Worm (Caenorhabditis elegans) whole organism, L4 larva: ENCODE measurements around the gene inpp-4B.
A peak's percentile ranks its signal among the peaks of the same experiment; 100 is the strongest.

ENCODE experiments used
- D1046.2 ChIP-seq: fragments of 200-800 bp; sonication (Bioruptor generic); IDR thresholded peaks from 2 replicates; pipeline ENCODE4 v1.3.6; 2022; ENCODE audit warnings: missing genetic modification characterization, missing compliant biosample characterization
- F37D6.2 ChIP-seq: sonication (generic microtip); optimal IDR thresholded peaks from 2 replicates; lab custom pipeline; 2016; ENCODE audit warnings: mild to moderate bottlenecking, missing genetic modification characterization, missing compliant biosample characterization
- F44E2.7 ChIP-seq: fragments of 200-800 bp; sonication (Bioruptor generic); IDR thresholded peaks from 2 replicates; pipeline ENCODE4 v2.1.2; 2022; ENCODE audit warnings: missing genetic modification characterization, missing compliant biosample characterization
- R02D3.7 ChIP-seq: fragments of 150-350 bp; sonication (generic microtip); optimal IDR thresholded peaks from 3 replicates; lab custom pipeline; 2014; ENCODE audit warnings: missing biosample characterization, missing genetic modification characterization
- T20F7.1 ChIP-seq: fragments of 200-800 bp; sonication (Bioruptor generic); optimal IDR thresholded peaks from 2 replicates; lab custom pipeline; 2018; ENCODE audit warnings: mild to moderate bottlenecking, missing genetic modification characterization, missing compliant biosample characterization
- Y5F2A.4 ChIP-seq: fragments of 200-800 bp; sonication (Bioruptor generic); optimal IDR thresholded peaks from 2 replicates; lab custom pipeline; 2018; ENCODE audit warnings: mild to moderate bottlenecking, missing genetic modification characterization, missing compliant biosample characterization
- ZK337.2 ChIP-seq: fragments of 200-800 bp; sonication (Bioruptor generic); IDR thresholded peaks from 2 replicates; pipeline ENCODE4 v1.3.6; 2022; ENCODE audit warnings: missing genetic modification reagents, missing genetic modification characterization, missing compliant biosample characterization
- aha-1 ChIP-seq: fragments of 150-350 bp; peaks from one replicate; lab custom pipeline; 2014; ENCODE audit warnings: missing biosample characterization, missing genetic modification characterization
- ceh-62 ChIP-seq: sonication (generic microtip); optimal IDR thresholded peaks from 2 replicates; lab custom pipeline; 2017; ENCODE audit warnings: missing biosample characterization, missing genetic modification characterization
- ceh-82 ChIP-seq: sonication (generic microtip); optimal IDR thresholded peaks from 2 replicates; lab custom pipeline; 2017; ENCODE audit warnings: missing biosample characterization, missing genetic modification characterization
- ces-1 ChIP-seq: fragments of 150-350 bp; sonication (generic microtip); optimal IDR thresholded peaks from 4 replicates; lab custom pipeline; 2014; ENCODE audit warnings: missing biosample characterization, missing genetic modification reagents, missing genetic modification characterization
- cey-2 ChIP-seq: sonication (generic microtip); optimal IDR thresholded peaks from 3 replicates; lab custom pipeline; 2017; ENCODE audit warnings: missing genetic modification characterization, mild to moderate bottlenecking, missing compliant biosample characterization, antibody characterized with exemption, borderline replicate concordance; ENCODE audit not compliant: insufficient read depth
- dmd-6 ChIP-seq: fragments of 200-800 bp; sonication (Bioruptor generic); IDR thresholded peaks from 2 replicates; pipeline ENCODE4 v1.3.6; 2022; ENCODE audit warnings: missing genetic modification reagents, missing genetic modification characterization, missing compliant biosample characterization
- dmd-9 ChIP-seq: fragments of 200-800 bp; sonication (Bioruptor generic); IDR thresholded peaks from 2 replicates; pipeline ENCODE4 v1.3.6; 2022; ENCODE audit warnings: missing genetic modification reagents, missing genetic modification characterization, missing compliant biosample characterization
- duxl-1 ChIP-seq: sonication (generic microtip); optimal IDR thresholded peaks from 2 replicates; lab custom pipeline; 2016; ENCODE audit warnings: mild to moderate bottlenecking, missing genetic modification characterization, moderate library complexity, missing compliant biosample characterization; ENCODE audit not compliant: poor library complexity
- dve-1 ChIP-seq: sonication (generic microtip); optimal IDR thresholded peaks from 2 replicates; lab custom pipeline; 2017; ENCODE audit warnings: antibody characterized with exemption, mild to moderate bottlenecking, missing genetic modification characterization, missing compliant biosample characterization; ENCODE audit not compliant: insufficient read depth
- fkh-10 ChIP-seq: fragments of 150-350 bp; optimal IDR thresholded peaks from 2 replicates; lab custom pipeline; 2014; ENCODE audit warnings: missing biosample characterization, missing genetic modification reagents, missing genetic modification characterization
- fos-1 ChIP-seq: fragments of 150-350 bp; optimal IDR thresholded peaks from 2 replicates; lab custom pipeline; 2014; ENCODE audit warnings: missing biosample characterization, missing genetic modification characterization
- gei-8 ChIP-seq: fragments of 200-800 bp; sonication (Bioruptor generic); optimal IDR thresholded peaks from 2 replicates; lab custom pipeline; 2018; ENCODE audit warnings: mild to moderate bottlenecking, missing genetic modification characterization, missing compliant biosample characterization
- hlh-11 ChIP-seq: fragments of 200-800 bp; sonication (Bioruptor generic); optimal IDR thresholded peaks from 2 replicates; lab custom pipeline; 2018; ENCODE audit warnings: mild to moderate bottlenecking, missing genetic modification characterization, missing compliant biosample characterization
- hlh-30 ChIP-seq: sonication (generic microtip); optimal IDR thresholded peaks from 2 replicates; lab custom pipeline; 2017; ENCODE audit warnings: antibody characterized with exemption, mild to moderate bottlenecking, missing genetic modification characterization, missing compliant biosample characterization; ENCODE audit not compliant: insufficient read depth
- jun-1 ChIP-seq: fragments of 150-350 bp; optimal IDR thresholded peaks from 2 replicates; lab custom pipeline; 2014; ENCODE audit warnings: missing biosample characterization, missing genetic modification reagents, missing genetic modification characterization
- lim-7 ChIP-seq: fragments of 200-800 bp; sonication (Bioruptor generic); IDR thresholded peaks from 2 replicates; pipeline ENCODE4 v1.3.6; 2022; ENCODE audit warnings: missing genetic modification characterization, missing compliant biosample characterization
- lin-15B ChIP-seq: fragments of 150-350 bp; sonication (generic microtip); optimal IDR thresholded peaks from 3 replicates; lab custom pipeline; 2014; ENCODE audit warnings: missing biosample characterization, missing genetic modification characterization
- lir-3 ChIP-seq: sonication (generic microtip); optimal IDR thresholded peaks from 2 replicates; lab custom pipeline; 2016; ENCODE audit warnings: mild to moderate bottlenecking, missing genetic modification characterization, missing compliant biosample characterization
- lsy-2 ChIP-seq, 2 experiments: fragments of 150-350 bp in 1 of 2; sonication (generic microtip) in 1 of 2; optimal IDR thresholded peaks; 2 replicates each; lab custom pipeline; 2014 to 2017; ENCODE audit warnings: missing biosample characterization in 2 of 2, missing genetic modification characterization in 2 of 2
- mes-2 ChIP-seq: sonication (generic microtip); optimal IDR thresholded peaks from 2 replicates; lab custom pipeline; 2016; ENCODE audit warnings: missing genotype, mild to moderate bottlenecking, missing genetic modification characterization, missing compliant biosample characterization; ENCODE audit not compliant: poor library complexity, severe bottlenecking
- mxl-2 ChIP-seq: fragments of 200-800 bp; sonication (Bioruptor generic); conservative IDR thresholded peaks from 2 replicates; pipeline ENCODE4 v1.3.6; 2022; ENCODE audit warnings: missing genetic modification reagents, missing genetic modification characterization, missing compliant biosample characterization
- nhr-11 ChIP-seq: fragments of 150-350 bp; optimal IDR thresholded peaks from 2 replicates; lab custom pipeline; 2014; ENCODE audit warnings: missing biosample characterization, missing genetic modification characterization
- nhr-111 ChIP-seq: fragments of 200-800 bp; sonication (Bioruptor generic); optimal IDR thresholded peaks from 2 replicates; lab custom pipeline; 2018; ENCODE audit warnings: mild to moderate bottlenecking, missing genetic modification characterization, missing compliant biosample characterization
- nhr-237 ChIP-seq: sonication (generic microtip); optimal IDR thresholded peaks from 2 replicates; lab custom pipeline; 2017; ENCODE audit warnings: missing biosample characterization, missing genetic modification characterization
- nhr-76 ChIP-seq: fragments of 150-350 bp; optimal IDR thresholded peaks from 2 replicates; lab custom pipeline; 2014; ENCODE audit warnings: missing biosample characterization, missing genetic modification characterization
- nhr-77 ChIP-seq: fragments of 150-350 bp; optimal IDR thresholded peaks from 2 replicates; lab custom pipeline; 2014; ENCODE audit warnings: missing biosample characterization, missing genetic modification characterization
- pqm-1 ChIP-seq: sonication (generic microtip); optimal IDR thresholded peaks from 2 replicates; lab custom pipeline; 2017; ENCODE audit warnings: missing biosample characterization, missing genetic modification characterization
- rbr-2 ChIP-seq: sonication (generic microtip); optimal IDR thresholded peaks from 2 replicates; lab custom pipeline; 2016; ENCODE audit warnings: missing genotype, missing genetic modification characterization, missing compliant biosample characterization
- sdz-12 ChIP-seq: fragments of 200-800 bp; sonication (Bioruptor generic); optimal IDR thresholded peaks from 2 replicates; lab custom pipeline; 2018; ENCODE audit warnings: mild to moderate bottlenecking, missing genetic modification characterization, missing compliant biosample characterization
- skn-1 ChIP-seq: fragments of 150-350 bp; optimal IDR thresholded peaks from 2 replicates; lab custom pipeline; 2014; ENCODE audit warnings: missing biosample characterization, missing genetic modification characterization
- snpc-4 ChIP-seq: fragments of 150-350 bp; optimal IDR thresholded peaks from 2 replicates; lab custom pipeline; 2014; ENCODE audit warnings: missing biosample characterization, missing genetic modification characterization
- tag-97 ChIP-seq: fragments of 200-800 bp; sonication (Bioruptor generic); IDR thresholded peaks from 2 replicates; pipeline ENCODE4 v1.3.6; 2022; ENCODE audit warnings: missing genetic modification characterization, missing compliant biosample characterization
- tra-1 ChIP-seq: fragments of 200-800 bp; sonication (Bioruptor generic); IDR thresholded peaks from 2 replicates; pipeline ENCODE4 v1.3.6; 2022; ENCODE audit warnings: missing genetic modification reagents, missing genetic modification characterization, missing compliant biosample characterization
- unc-62 ChIP-seq, 3 experiments: fragments of 150-350 bp in 1 of 3; sonication (generic microtip); optimal IDR thresholded peaks in 2 of 3; peaks in 1 of 3; 1 replicate in 1 of 3; 2 replicates in 2 of 3; lab custom pipeline; 2014 to 2017; ENCODE audit warnings: missing biosample characterization in 3 of 3, missing genetic modification characterization in 3 of 3, missing genetic modification reagents in 3 of 3, missing genotype in 1 of 3
- zag-1 ChIP-seq: fragments of 150-350 bp; optimal IDR thresholded peaks from 2 replicates; lab custom pipeline; 2014; ENCODE audit warnings: missing biosample characterization, missing genetic modification characterization
- ztf-11 ChIP-seq: fragments of 150-350 bp; optimal IDR thresholded peaks from 2 replicates; lab custom pipeline; 2014; ENCODE audit warnings: missing biosample characterization, missing genetic modification characterization
- ztf-7 ChIP-seq: fragments of 150-350 bp; optimal IDR thresholded peaks from 2 replicates; lab custom pipeline; 2014; ENCODE audit warnings: missing biosample characterization, missing genetic modification characterization

Gene inpp-4B

ce11 chrIII:10284214-10284613 lies 17.5 kb upstream of the inpp-4B start (continued):
- TF ChIP-seq rbr-2 (tag; lab: Kevin White, UChicago) (peak; percentile 85), dve-1 (tag; lab: Kevin White, UChicago) (no peak), lsy-2 (tag; optimal IDR thresholded peaks at IDR 0.05; lab: Kevin White, UChicago) (peak; percentile 46 to 58), D1046.2 (GFP tag; lab: Robert Waterston, UW) (0 out of 2 replicates have a peak, but pooled peaks have one; percentile 72), fkh-10 (GFP tag; lab: Kevin White, UChicago) (peak; percentile 61), nhr-76 (tag; lab: Kevin White, UChicago) (no peak), dmd-6 (GFP tag; lab: Robert Waterston, UW) (peak; percentile 55), cey-2 (tag; lab: Kevin White, UChicago) (no peak), snpc-4 (no peak), mes-2 (tag; lab: Kevin White, UChicago) (peak; percentile 9), unc-62 (GFP tag; optimal IDR thresholded peaks at IDR 0.05 in 1 of 2; lab: Kevin White, UChicago) (peak in 1 of 2 experiments; percentile 82), unc-62 (tag; optimal IDR thresholded peaks at IDR 0.05; lab: Kevin White, UChicago) (no peak), tra-1 (GFP tag; lab: Robert Waterston, UW) (0 out of 2 replicates have a peak, but pooled peaks have one; percentile 35), hlh-30 (tag; lab: Kevin White, UChicago) (peak; percentile 65), F37D6.2 (tag; lab: Kevin White, UChicago) (peak; percentile 68), jun-1 (tag; lab: Kevin White, UChicago) (no peak)

- TF ChIP-seq zag-1 (tag; lab: Kevin White, UChicago) (no peak), nhr-77 (tag; lab: Kevin White, UChicago) (no peak), duxl-1 (tag; lab: Kevin White, UChicago) (no peak), rbr-2 (tag; lab: Kevin White, UChicago) (no peak), gei-8 (GFP tag; lab: Kevin White, UChicago) (no peak), dmd-9 (no peak), ceh-62 (tag; lab: Kevin White, UChicago) (no peak), pqm-1 (tag; lab: Kevin White, UChicago) (no peak)
- TF ChIP-seq, all 104 proteins: peak for 0
Measured at ce11 chrIII:10278826-10279225, 12.1 kb upstream of the inpp-4B start, which contains the start of gene pad-2. Gene pad-2 (plus strand): TSS chrIII:10279126.

DNA sequence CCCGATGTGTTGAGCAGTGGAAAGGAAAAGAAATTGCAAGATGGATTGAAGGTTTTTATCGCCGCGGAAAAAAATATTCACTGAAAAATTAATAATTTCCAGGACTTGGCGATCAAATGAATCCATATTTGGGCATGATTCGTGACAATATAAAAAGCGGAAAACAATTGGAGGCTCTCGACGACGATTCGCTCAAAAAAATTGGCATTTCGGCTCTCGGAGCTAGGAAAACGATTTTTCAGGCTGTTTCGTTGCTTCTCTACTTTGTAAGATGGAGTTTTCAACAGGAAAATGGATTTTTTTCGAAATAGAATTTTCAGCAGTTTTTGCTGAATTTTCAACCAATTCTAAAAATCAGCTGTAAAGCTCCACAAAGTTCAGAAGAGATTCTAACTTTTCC lies 5.1 kb upstream of the inpp-4B start:
- TF ChIP-seq aha-1 (tag; lab: Kevin White, UChicago) (peak; percentile 84), R02D3.7 (no peak), unc-62 (GFP tag; optimal IDR thresholded peaks at IDR 0.05 in 1 of 2; lab: Kevin White, UChicago) (peak in 1 of 2 experiments; percentile 55), unc-62 (tag; optimal IDR thresholded peaks at IDR 0.05; lab: Kevin White, UChicago) (no peak)

ce11 chrIII:10270778-10271307 lies 4.2 kb upstream of the inpp-4B start, which contains the start of gene cnk-1:
Gene cnk-1 (plus strand): TSS chrIII:10271257.
- peak; percentile 100 for TF ChIP-seq dmd-9
- peak; percentile 99 for TF ChIP-seq ZK337.2 (GFP tag; lab: Robert Waterston, UW)
- TF ChIP-seq nhr-111 (GFP tag; lab: Kevin White, UChicago) = no peak
- no peak for TF ChIP-seq F44E2.7 (GFP tag; lab: Robert Waterston, UW)
- no peak for TF ChIP-seq fos-1
- no peak for TF ChIP-seq jun-1 (tag; lab: Kevin White, UChicago)
- TF ChIP-seq lin-15B (tag; lab: Kevin White, UChicago) = peak; percentile 15
- peak; percentile 1 for TF ChIP-seq nhr-11
- TF ChIP-seq ztf-7 (tag; lab: Kevin White, UChicago) = no peak
- peak; percentile 74 for TF ChIP-seq sdz-12 (GFP tag; lab: Kevin White, UChicago)
- no peak for TF ChIP-seq ztf-11 (tag; lab: Kevin White, UChicago)
- peak; percentile 98 for TF ChIP-seq tag-97
- TF ChIP-seq nhr-237 (tag; lab: Kevin White, UChicago) = no peak
- peak; percentile 88 for TF ChIP-seq mxl-2 (GFP tag; lab: Robert Waterston, UW)
- no peak; the same call in 1 of the 2 replicates for TF ChIP-seq lim-7 (GFP tag; lab: Robert Waterston, UW)
- TF ChIP-seq T20F7.1 (GFP tag; lab: Kevin White, UChicago) = no peak
- no peak for TF ChIP-seq Y5F2A.4
- TF ChIP-seq hlh-11 (tag; lab: Kevin White, UChicago) = peak; percentile 69
- TF ChIP-seq skn-1 = no peak
- no peak for TF ChIP-seq lir-3
- no peak for TF ChIP-seq ces-1
- no peak for TF ChIP-seq zag-1 (tag; lab: Kevin White, UChicago)
- TF ChIP-seq snpc-4 = no peak
- TF ChIP-seq ceh-82 (tag; lab: Kevin White, UChicago) = no peak
